Fruit fly (Drosophila melanogaster): Measurements from ENCODE around the gene CG5805.

Gene CG5805

dm6 chr3R:24805048-24805447, 17.8 kb upstream of the CG5805 start, which contains the start of gene polybromo (continued):
- TF ChIP-seq CG4318 (GFP tag; optimal IDR thresholded peaks at IDR 0.05) (no peak), Gug (GFP tag; IDR thresholded peaks at IDR 0.05) (no peak)

dm6 chr3R:24799503-24799902, 12.3 kb upstream of the CG5805 start, which contains the start of gene Ude:
Gene Ude, minus strand, starts transcription at chr3R:24799668.
- TF ChIP-seq vri (GFP tag; optimal IDR thresholded peaks at IDR 0.05) = peak; percentile 19
- no peak for TF ChIP-seq CG10631 (GFP tag; optimal IDR thresholded peaks at IDR 0.05)

- no peak for TF ChIP-seq vri (GFP tag; optimal IDR thresholded peaks at IDR 0.05)
- TF ChIP-seq CG11294 (GFP tag; IDR thresholded peaks at IDR 0.05) = no peak
- no peak for TF ChIP-seq Lpt (GFP tag; optimal IDR thresholded peaks at IDR 0.05)
- TF ChIP-seq CG8119 (GFP tag; IDR thresholded peaks at IDR 0.05) = peak; percentile 34; the same call in 2 of the 3 replicates
- TF ChIP-seq Ets96B (tag; optimal IDR thresholded peaks at IDR 0.05) = no peak
- no peak for TF ChIP-seq net (GFP tag; optimal IDR thresholded peaks at IDR 0.05)
- no peak for TF ChIP-seq topi (GFP tag; optimal IDR thresholded peaks at IDR 0.05)
Measured at dm6 chr3R:24798595-24798994, 11.4 kb upstream of the CG5805 start.

- TF ChIP-seq pdm3 (GFP tag; optimal IDR thresholded peaks at IDR 0.05) (no peak), Hr39 (GFP tag; optimal IDR thresholded peaks at IDR 0.05) (no peak), lz (GFP tag; optimal IDR thresholded peaks at IDR 0.05) (no peak), Smox (GFP tag; optimal IDR thresholded peaks at IDR 0.05) (no peak), CG15336 (GFP tag; IDR thresholded peaks at IDR 0.05) (no peak)
Measured at dm6 chr3R:24790036-24790435, 2.8 kb upstream of the CG5805 start, which contains the start of gene CG13634. Gene CG13634, minus strand, starts transcription at chr3R:24790136.

dm6 chr3R:24787734-24788133, 513 bp upstream of the CG5805 start, which contains the start of gene Ets96B:
Gene Ets96B, plus strand, starts transcription at chr3R:24788054.
- no peak for TF ChIP-seq acj6 (GFP tag; optimal IDR thresholded peaks at IDR 0.05)
- TF ChIP-seq Eip78C (GFP tag) = no peak
- TF ChIP-seq CG6792 (GFP tag; optimal IDR thresholded peaks at IDR 0.05) = no peak
- TF ChIP-seq fkh (GFP tag; optimal IDR thresholded peaks at IDR 0.05) = no peak
- no peak for TF ChIP-seq CG4318 (GFP tag; optimal IDR thresholded peaks at IDR 0.05)
- no peak for TF ChIP-seq CG3032 (tag; optimal IDR thresholded peaks at IDR 0.05)
- TF ChIP-seq Lpt (GFP tag; optimal IDR thresholded peaks at IDR 0.05) = no peak
- TF ChIP-seq CG16779 (tag; optimal IDR thresholded peaks at IDR 0.05) = no peak
- TF ChIP-seq CG32006 (GFP tag; optimal IDR thresholded peaks at IDR 0.05) = no peak
- TF ChIP-seq Sox15 (GFP tag; optimal IDR thresholded peaks at IDR 0.05) = no peak
- no peak for TF ChIP-seq CG6808 (GFP tag; optimal IDR thresholded peaks at IDR 0.05)
- no peak for TF ChIP-seq CG10631 (GFP tag; optimal IDR thresholded peaks at IDR 0.05)
- no peak for TF ChIP-seq Ets96B (tag; optimal IDR thresholded peaks at IDR 0.05)
- TF ChIP-seq CG31627 (GFP tag; optimal IDR thresholded peaks at IDR 0.05) = no peak
- no peak for TF ChIP-seq fd59A (GFP tag; optimal IDR thresholded peaks at IDR 0.05)

dm6 chr3R:24778218-24778739, 8.9 kb downstream of the CG5805 start:
- TF ChIP-seq CG11902 (GFP tag; optimal IDR thresholded peaks at IDR 0.05) = no peak
- TF ChIP-seq CG11294 (GFP tag; IDR thresholded peaks at IDR 0.05) = no peak
- TF ChIP-seq eg (GFP tag; IDR thresholded peaks at IDR 0.05) = peak; percentile 7; the same call in 1 of the 3 replicates
- no peak for TF ChIP-seq CG16779 (tag; optimal IDR thresholded peaks at IDR 0.05)
- TF ChIP-seq CG3919 (GFP tag; optimal IDR thresholded peaks at IDR 0.05) = no peak
- peak; percentile 35 for TF ChIP-seq Eip78C (GFP tag)
- peak; percentile 67 for TF ChIP-seq svp (GFP tag)
- TF ChIP-seq CG6163 (GFP tag; IDR thresholded peaks at IDR 0.05) = no peak
- TF ChIP-seq fkh (GFP tag; optimal IDR thresholded peaks at IDR 0.05) = no peak
- no peak for TF ChIP-seq CG6792 (GFP tag; optimal IDR thresholded peaks at IDR 0.05)
- no peak for TF ChIP-seq OdsH (GFP tag; optimal IDR thresholded peaks at IDR 0.05)
- no peak for TF ChIP-seq Hr4 (GFP tag; optimal IDR thresholded peaks at IDR 0.05)

Measured in whole organism, prepupa.